Fruit fly (Drosophila melanogaster) whole organism, embryonic: ENCODE measurements around the gene CG18213.

Experiments
- Atf6 ChIP-seq: fragments of 200-800 bp; sonication (Bioruptor generic); IDR thresholded peaks from 2 replicates; pipeline ENCODE4 v1.3.6; 2022; ENCODE audit warnings: missing biosample characterization, missing genetic modification characterization
- BEAF-32 ChIP-seq: fragments of 200-800 bp; sonication (Bioruptor generic); optimal IDR thresholded peaks from 3 replicates; lab custom pipeline; 2017; ENCODE audit warnings: missing biosample characterization, missing genetic modification characterization, mild to moderate bottlenecking, moderate library complexity, missing genetic modification reagents
- CG10654 ChIP-seq: fragments of 200-800 bp; sonication (Bioruptor generic); optimal IDR thresholded peaks from 2 replicates; lab custom pipeline; 2016; ENCODE audit warnings: missing biosample characterization, missing genetic modification characterization
- CG15479 ChIP-seq: fragments of 200-800 bp; sonication (Bioruptor generic); optimal IDR thresholded peaks from 3 replicates; lab custom pipeline; 2019; ENCODE audit warnings: missing biosample characterization, mild to moderate bottlenecking, missing genetic modification characterization, moderate library complexity
- CG1647 ChIP-seq: fragments of 200-800 bp; sonication (Bioruptor generic); optimal IDR thresholded peaks from 3 replicates; lab custom pipeline; 2016; ENCODE audit warnings: missing biosample characterization, missing genetic modification characterization
- CG16779 ChIP-seq: fragments of 200-800 bp; sonication (Bioruptor generic); IDR thresholded peaks from 2 replicates; pipeline ENCODE4 v1.3.6; 2022; ENCODE audit warnings: missing biosample characterization, missing genetic modification characterization
- CG17829 ChIP-seq: fragments of 200-800 bp; optimal IDR thresholded peaks from 2 replicates; lab custom pipeline; 2019; ENCODE audit warnings: missing biosample characterization, mild to moderate bottlenecking, missing genetic modification characterization, moderate library complexity
- CG2712 ChIP-seq: fragments of 200-800 bp; optimal IDR thresholded peaks from 3 replicates; lab custom pipeline; 2019; ENCODE audit warnings: missing biosample characterization, mild to moderate bottlenecking, missing genetic modification characterization, moderate library complexity
- CG32532 ChIP-seq: fragments of 200-800 bp; sonication (Bioruptor generic); IDR thresholded peaks from 2 replicates; pipeline ENCODE4 v1.3.6; 2022; ENCODE audit warnings: missing biosample characterization, missing genetic modification characterization
- CG8478 ChIP-seq: fragments of >200 bp; optimal IDR thresholded peaks from 2 replicates; lab custom pipeline; 2018
- CG8765 ChIP-seq: fragments of 200-800 bp; sonication (Bioruptor generic); IDR thresholded peaks from 2 replicates; pipeline ENCODE4 v1.3.6; 2022; ENCODE audit warnings: missing biosample characterization, missing genetic modification characterization
- CoRest ChIP-seq: fragments of 200-800 bp; sonication (Bioruptor generic); optimal IDR thresholded peaks from 3 replicates; lab custom pipeline; 2018; ENCODE audit warnings: missing biosample characterization, mild to moderate bottlenecking, missing genetic modification characterization, moderate library complexity
- D19A ChIP-seq: fragments of 200-800 bp; optimal IDR thresholded peaks from 3 replicates; lab custom pipeline; 2019; ENCODE audit warnings: missing biosample characterization, mild to moderate bottlenecking, missing genetic modification characterization, moderate library complexity
- Deaf1 ChIP-seq: fragments of 200-800 bp; optimal IDR thresholded peaks from 3 replicates; lab custom pipeline; 2019; ENCODE audit warnings: missing biosample characterization, mild to moderate bottlenecking, missing genetic modification characterization, moderate library complexity
- Ets65A ChIP-seq: fragments of 200-800 bp; sonication (Bioruptor generic); peaks from one replicate; lab custom pipeline; 2016; ENCODE audit warnings: missing biosample characterization, missing genetic modification characterization
- Hand ChIP-seq: fragments of 200-800 bp; sonication (Bioruptor generic); optimal IDR thresholded peaks from 2 replicates; lab custom pipeline; 2017; ENCODE audit warnings: mild to moderate bottlenecking, missing biosample characterization, missing genetic modification reagents, missing genetic modification characterization
- Med ChIP-seq: fragments of 200-800 bp; sonication (Bioruptor generic); peaks from one replicate; lab custom pipeline; 2016; ENCODE audit warnings: missing biosample characterization, missing genetic modification characterization, mild to moderate bottlenecking, inconsistent platforms, moderate library complexity
- YL-1 ChIP-seq: fragments of 200-800 bp; sonication (Bioruptor generic); optimal IDR thresholded peaks from 3 replicates; lab custom pipeline; 2017; ENCODE audit warnings: missing biosample characterization, mild to moderate bottlenecking, missing genetic modification characterization
- amos ChIP-seq: fragments of 200-800 bp; sonication (Bioruptor generic); IDR thresholded peaks from 2 replicates; pipeline ENCODE4 v1.3.6; 2022; ENCODE audit warnings: missing biosample characterization, missing genetic modification characterization; ENCODE audit not compliant: partially characterized antibody
- btn ChIP-seq: fragments of 200-800 bp; sonication (Bioruptor generic); optimal IDR thresholded peaks from 2 replicates; lab custom pipeline; 2016; ENCODE audit warnings: missing biosample characterization, missing genetic modification characterization
- chm ChIP-seq: fragments of 200-800 bp; sonication (Bioruptor generic); IDR thresholded peaks from 2 replicates; pipeline ENCODE4 v1.3.6; 2022; ENCODE audit warnings: missing biosample characterization, missing genetic modification characterization
- cwo ChIP-seq: fragments of 200-800 bp; sonication (Bioruptor generic); optimal IDR thresholded peaks from 3 replicates; lab custom pipeline; 2017; ENCODE audit warnings: missing biosample characterization, missing genetic modification characterization, mild to moderate bottlenecking, moderate library complexity, missing genetic modification reagents
- danr ChIP-seq: fragments of 200-800 bp; sonication (Bioruptor generic); IDR thresholded peaks from 2 replicates; pipeline ENCODE4 v1.3.6; 2022; ENCODE audit warnings: missing biosample characterization, missing genetic modification characterization
- dimm ChIP-seq: fragments of 200-800 bp; sonication (Bioruptor generic); IDR thresholded peaks from 2 replicates; pipeline ENCODE4 v1.3.6; 2022; ENCODE audit warnings: missing biosample characterization, missing genetic modification characterization
- gsb-n ChIP-seq: fragments of 200-800 bp; sonication (Bioruptor generic); optimal IDR thresholded peaks from 3 replicates; lab custom pipeline; 2018; ENCODE audit warnings: missing biosample characterization, mild to moderate bottlenecking, missing genetic modification characterization
- ham ChIP-seq: fragments of 200-800 bp; sonication (Bioruptor generic); IDR thresholded peaks from 2 replicates; pipeline ENCODE4 v1.3.6; 2022; ENCODE audit warnings: missing biosample characterization, missing genetic modification characterization
- hbn ChIP-seq: fragments of 200-800 bp; sonication (Bioruptor generic); IDR thresholded peaks from 2 replicates; pipeline ENCODE4 v1.3.6; 2022; ENCODE audit warnings: missing biosample characterization, missing genetic modification characterization; ENCODE audit not compliant: partially characterized antibody
- mirr ChIP-seq: fragments of 200-800 bp; sonication (Bioruptor generic); optimal IDR thresholded peaks from 3 replicates; lab custom pipeline; 2018; ENCODE audit warnings: missing biosample characterization, mild to moderate bottlenecking, missing genetic modification characterization
- mld ChIP-seq: fragments of 200-800 bp; sonication (Bioruptor generic); IDR thresholded peaks from 3 replicates; pipeline ENCODE4 v1.3.6; 2022; ENCODE audit warnings: missing biosample characterization, missing genetic modification characterization; ENCODE audit not compliant: partially characterized antibody
- nerfin-1 ChIP-seq: fragments of 200-800 bp; sonication (Bioruptor generic); optimal IDR thresholded peaks from 3 replicates; lab custom pipeline; 2019; ENCODE audit warnings: missing biosample characterization, mild to moderate bottlenecking, missing genetic modification characterization, moderate library complexity
- onecut ChIP-seq: fragments of 200-800 bp; sonication (Bioruptor generic); IDR thresholded peaks from 2 replicates; pipeline ENCODE4 v1.3.6; 2022; ENCODE audit warnings: missing biosample characterization, missing genetic modification characterization
- p53 ChIP-seq: fragments of 200-800 bp; sonication (Bioruptor generic); optimal IDR thresholded peaks from 2 replicates; lab custom pipeline; 2016; ENCODE audit warnings: missing biosample characterization, missing genetic modification characterization
- pan ChIP-seq, 4 experiments: fragments of >200 bp in 3 of 4; fragments of 200-800 bp in 1 of 4; sonication (Bioruptor generic) in 1 of 4; optimal IDR thresholded peaks in 3 of 4; IDR thresholded peaks in 1 of 4; 2 replicates each; pipeline versions ENCODE4 v1.3.6 to Lab custom; 2017 to 2022; ENCODE audit warnings: missing biosample characterization in 2 of 4, missing genetic modification characterization in 2 of 4, mixed read lengths in 1 of 4
- sd ChIP-seq: fragments of 200-800 bp; sonication (Bioruptor generic); optimal IDR thresholded peaks from 3 replicates; lab custom pipeline; 2018; ENCODE audit warnings: missing biosample characterization, mild to moderate bottlenecking, missing genetic modification characterization, moderate library complexity
- so ChIP-seq: fragments of 200-800 bp; sonication (Bioruptor generic); IDR thresholded peaks from 3 replicates; pipeline ENCODE4 v1.3.6; 2022; ENCODE audit warnings: missing biosample characterization, missing genetic modification characterization
- tll ChIP-seq, 2 experiments: fragments of 200-800 bp in 1 of 2; fragments of >200 bp in 1 of 2; sonication (Bioruptor generic) in 1 of 2; optimal IDR thresholded peaks; 2 replicates each; lab custom pipeline; 2017 to 2019; ENCODE audit warnings: missing biosample characterization in 2 of 2, missing genetic modification characterization in 2 of 2, mild to moderate bottlenecking in 1 of 2, moderate library complexity in 1 of 2
- trh ChIP-seq: fragments of 200-800 bp; sonication (Bioruptor generic); optimal IDR thresholded peaks from 2 replicates; lab custom pipeline; 2016; ENCODE audit warnings: missing biosample characterization, missing genetic modification characterization

CG18213 gene

dm6 chr3R:17085029-17085807, 45.2 kb upstream of the CG18213 start, which contains the start of gene GckIII (continued):
- TF ChIP-seq nerfin-1 (tag; lab: Kevin White, UChicago) (no peak), onecut (no peak), cwo (no peak), CG32532 (no peak), mld (GFP tag; lab: Robert Waterston, UW) (peak; percentile 87), CG17829 (tag; lab: Kevin White, UChicago) (peak; percentile 22), CG8765 (GFP tag; lab: Robert Waterston, UW) (no peak), pan (optimal IDR thresholded peaks at IDR 0.05; lab: Kevin White, UChicago) (no peak), pan (GFP tag; optimal IDR thresholded peaks at IDR 0.05 in 1 of 2, IDR thresholded peaks at IDR 0.05 in 1 of 2) (no peak), btn (no peak), Hand (GFP tag; lab: Kevin White, UChicago) (no peak), D19A (no peak), Atf6 (GFP tag; lab: Robert Waterston, UW) (no peak), CG10654 (GFP tag; lab: Kevin White, UChicago) (no peak), Med (GFP tag; lab: Kevin White, UChicago) (peak; percentile 54), CG2712 (peak; percentile 42), ham (no peak), mirr (GFP tag; lab: Kevin White, UChicago) (no peak), dimm (no peak), danr (GFP tag; lab: Robert Waterston, UW) (no peak), trh (GFP tag; lab: Kevin White, UChicago) (no peak), p53 (GFP tag; lab: Kevin White, UChicago) (no peak), BEAF-32 (GFP tag; lab: Kevin White, UChicago) (peak; percentile 74), chm (no peak), CG8478 (no peak), CG1647 (no peak), Deaf1 (no peak), gsb-n (no peak), amos (GFP tag; lab: Robert Waterston, UW) (peak; percentile 79), CoRest (peak; percentile 5), hbn (GFP tag; lab: Robert Waterston, UW) (peak; percentile 52)

dm6 chr3R:17082471-17082870, 42.5 kb upstream of the CG18213 start:
- TF ChIP-seq Med (GFP tag; lab: Kevin White, UChicago): peak; percentile 3
- peak; percentile 34 for TF ChIP-seq nerfin-1 (tag; lab: Kevin White, UChicago)
- TF ChIP-seq YL-1: no peak
- TF ChIP-seq tll (GFP tag; optimal IDR thresholded peaks at IDR 0.05; lab: Kevin White, UChicago): peak in 1 of 2 experiments; percentile 69
- TF ChIP-seq CG15479 (GFP tag; lab: Kevin White, UChicago): peak; percentile 80
- TF ChIP-seq so (GFP tag; lab: Robert Waterston, UW): peak; percentile 33; the same call in 1 of the 3 replicates
- TF ChIP-seq CG16779 (GFP tag; lab: Robert Waterston, UW): no peak
- TF ChIP-seq sd (tag; lab: Kevin White, UChicago): peak; percentile 72
- peak; percentile 48 for TF ChIP-seq Ets65A (GFP tag; lab: Kevin White, UChicago)
